Fruit fly (Drosophila melanogaster) whole organism, embryonic: Measurements from ENCODE around the gene CG13461.
A peak's percentile ranks its signal among the peaks of the same experiment; 100 is the strongest.

ENCODE experiments used
- Antp ChIP-seq: fragments of 200-800 bp; sonication (Bioruptor generic); optimal IDR thresholded peaks from 3 replicates; lab custom pipeline; 2016; ENCODE audit warnings: missing biosample characterization, missing genetic modification characterization
- CG11085 ChIP-seq: fragments of 200-800 bp; sonication (Bioruptor generic); IDR thresholded peaks from 2 replicates; pipeline ENCODE4 v1.3.6; 2022; ENCODE audit warnings: missing biosample characterization, missing genetic modification characterization
- CG12769 ChIP-seq: fragments of 200-800 bp; sonication (Bioruptor generic); optimal IDR thresholded peaks from 2 replicates; lab custom pipeline; 2019; ENCODE audit warnings: missing biosample characterization, mild to moderate bottlenecking, missing genetic modification characterization, moderate library complexity
- CG14441 ChIP-seq: fragments of 200-800 bp; sonication (Bioruptor generic); IDR thresholded peaks from 2 replicates; pipeline ENCODE4 v1.3.6; 2022; ENCODE audit warnings: missing biosample characterization, missing genetic modification characterization
- CG14965 ChIP-seq: fragments of 200-800 bp; sonication (Bioruptor generic); optimal IDR thresholded peaks from 2 replicates; lab custom pipeline; 2016; ENCODE audit warnings: missing biosample characterization, missing genetic modification characterization, borderline replicate concordance
- CG1603 ChIP-seq: fragments of 200-800 bp; sonication (Bioruptor generic); optimal IDR thresholded peaks from 2 replicates; lab custom pipeline; 2019; ENCODE audit warnings: missing biosample characterization, mild to moderate bottlenecking, missing genetic modification characterization, moderate library complexity
- CG17361 ChIP-seq: fragments of 200-800 bp; sonication (Bioruptor generic); IDR thresholded peaks from 3 replicates; pipeline ENCODE4 v1.3.6; 2022; ENCODE audit warnings: missing biosample characterization, missing genetic modification characterization
- CG18011 ChIP-seq: fragments of 200-800 bp; sonication (Bioruptor generic); optimal IDR thresholded peaks from 2 replicates; lab custom pipeline; 2017; ENCODE audit warnings: missing biosample characterization, missing genetic modification characterization, mild to moderate bottlenecking, moderate library complexity, missing genotype
- CG30020 ChIP-seq: fragments of 200-800 bp; optimal IDR thresholded peaks from 2 replicates; lab custom pipeline; 2019; ENCODE audit warnings: missing biosample characterization, mild to moderate bottlenecking, missing genetic modification characterization, moderate library complexity
- CG30403 ChIP-seq: fragments of 200-800 bp; sonication (Bioruptor generic); optimal IDR thresholded peaks from 3 replicates; lab custom pipeline; 2016; ENCODE audit warnings: missing biosample characterization, missing genetic modification characterization
- CG3163 ChIP-seq: fragments of 200-800 bp; sonication (Bioruptor generic); optimal IDR thresholded peaks from 3 replicates; lab custom pipeline; 2016; ENCODE audit warnings: missing biosample characterization, missing genetic modification characterization
- CG3407 ChIP-seq: fragments of 200-800 bp; sonication (Bioruptor generic); optimal IDR thresholded peaks from 2 replicates; lab custom pipeline; 2018; ENCODE audit warnings: missing biosample characterization, mild to moderate bottlenecking, missing genetic modification characterization
- CG4820 ChIP-seq: fragments of 200-800 bp; sonication (Bioruptor generic); optimal IDR thresholded peaks from 3 replicates; lab custom pipeline; 2016; ENCODE audit warnings: missing biosample characterization, missing genetic modification characterization
- CG6272 ChIP-seq: fragments of 200-800 bp; sonication (Bioruptor generic); IDR thresholded peaks from 2 replicates; pipeline ENCODE4 v1.3.6; 2022; ENCODE audit warnings: missing biosample characterization, missing genetic modification characterization
- CG6854 ChIP-seq: fragments of 200-800 bp; sonication (Bioruptor generic); optimal IDR thresholded peaks from 3 replicates; lab custom pipeline; 2017; ENCODE audit warnings: missing biosample characterization, mild to moderate bottlenecking, missing genetic modification characterization
- CG7928 ChIP-seq: fragments of 200-800 bp; sonication (Bioruptor generic); optimal IDR thresholded peaks from 2 replicates; lab custom pipeline; 2017; ENCODE audit warnings: missing biosample characterization, mild to moderate bottlenecking, missing genetic modification characterization
- CG9797 ChIP-seq: fragments of 200-800 bp; sonication (Bioruptor generic); optimal IDR thresholded peaks from 3 replicates; lab custom pipeline; 2018; ENCODE audit warnings: missing biosample characterization, mild to moderate bottlenecking, missing genetic modification characterization
- CoRest ChIP-seq: fragments of 200-800 bp; sonication (Bioruptor generic); optimal IDR thresholded peaks from 3 replicates; lab custom pipeline; 2018; ENCODE audit warnings: missing biosample characterization, mild to moderate bottlenecking, missing genetic modification characterization, moderate library complexity
- D19B ChIP-seq: fragments of 200-800 bp; sonication (Bioruptor generic); optimal IDR thresholded peaks from 2 replicates; lab custom pipeline; 2017; ENCODE audit warnings: missing biosample characterization, mild to moderate bottlenecking, missing genetic modification characterization
- Dp ChIP-seq: fragments of 200-800 bp; sonication (Bioruptor generic); optimal IDR thresholded peaks from 2 replicates; lab custom pipeline; 2018; ENCODE audit warnings: missing biosample characterization, mild to moderate bottlenecking, missing genetic modification characterization, moderate library complexity
- HHEX ChIP-seq: fragments of 200-800 bp; sonication (Bioruptor generic); optimal IDR thresholded peaks from 3 replicates; lab custom pipeline; 2017; ENCODE audit warnings: missing biosample characterization, mild to moderate bottlenecking, missing genetic modification characterization, missing genetic modification reagents
- Lhr ChIP-seq: fragments of 200-800 bp; sonication (Bioruptor generic); optimal IDR thresholded peaks from 3 replicates; lab custom pipeline; 2017; ENCODE audit warnings: mild to moderate bottlenecking, missing biosample characterization, missing genetic modification reagents, missing genetic modification characterization
- MBD-R2 ChIP-seq: fragments of 200-800 bp; sonication (Bioruptor generic); IDR thresholded peaks from 2 replicates; pipeline ENCODE4 v1.3.6; 2022; ENCODE audit warnings: missing biosample characterization, missing genetic modification characterization
- Med ChIP-seq: fragments of 200-800 bp; sonication (Bioruptor generic); peaks from one replicate; lab custom pipeline; 2016; ENCODE audit warnings: missing biosample characterization, missing genetic modification characterization, mild to moderate bottlenecking, inconsistent platforms, moderate library complexity
- Myb ChIP-seq: fragments of 200-800 bp; sonication (Bioruptor generic); optimal IDR thresholded peaks from 2 replicates; lab custom pipeline; 2016; ENCODE audit warnings: missing biosample characterization, missing genetic modification characterization
- Nf-YA ChIP-seq: fragments of 200-800 bp; sonication (Bioruptor generic); IDR thresholded peaks from 2 replicates; pipeline ENCODE4 v1.3.6; 2022; ENCODE audit warnings: missing biosample characterization, missing genetic modification characterization
- Poxn ChIP-seq: fragments of 200-800 bp; sonication (Bioruptor generic); IDR thresholded peaks from 2 replicates; pipeline ENCODE4 v1.3.6; 2022; ENCODE audit warnings: missing biosample characterization, missing genetic modification characterization
- Ptx1 ChIP-seq: fragments of 200-800 bp; sonication (Bioruptor generic); IDR thresholded peaks from 2 replicates; pipeline ENCODE4 v1.3.6; 2022; ENCODE audit warnings: missing biosample characterization, missing genetic modification characterization
- Taf1 ChIP-seq: fragments of 200-800 bp; sonication (Bioruptor generic); IDR thresholded peaks from 2 replicates; pipeline ENCODE4 v1.3.6; 2022; ENCODE audit warnings: missing biosample characterization, missing genetic modification characterization
- ato ChIP-seq: fragments of 200-800 bp; sonication (Bioruptor generic); IDR thresholded peaks from 2 replicates; pipeline ENCODE4 v1.3.6; 2022; ENCODE audit warnings: missing biosample characterization, missing genetic modification characterization; ENCODE audit not compliant: partially characterized antibody
- caup ChIP-seq: fragments of 200-800 bp; sonication (Bioruptor generic); optimal IDR thresholded peaks from 3 replicates; lab custom pipeline; 2017; ENCODE audit warnings: missing biosample characterization, mild to moderate bottlenecking, missing genetic modification characterization, moderate library complexity; ENCODE audit not compliant: severe bottlenecking
- cg ChIP-seq: fragments of 200-800 bp; sonication (Bioruptor generic); optimal IDR thresholded peaks from 3 replicates; lab custom pipeline; 2019; ENCODE audit warnings: missing biosample characterization, mild to moderate bottlenecking, missing genetic modification characterization, moderate library complexity
- dmrt99B ChIP-seq: fragments of 200-800 bp; sonication (Bioruptor generic); optimal IDR thresholded peaks from 2 replicates; lab custom pipeline; 2018; ENCODE audit warnings: missing biosample characterization, mild to moderate bottlenecking, missing genetic modification characterization, moderate library complexity
- ham ChIP-seq: fragments of 200-800 bp; sonication (Bioruptor generic); IDR thresholded peaks from 2 replicates; pipeline ENCODE4 v1.3.6; 2022; ENCODE audit warnings: missing biosample characterization, missing genetic modification characterization
- inv ChIP-seq: fragments of 200-800 bp; sonication (Bioruptor generic); IDR thresholded peaks from 2 replicates; pipeline ENCODE4 v1.3.6; 2022; ENCODE audit warnings: missing biosample characterization, missing genetic modification characterization; ENCODE audit not compliant: partially characterized antibody
- kah ChIP-seq: fragments of 200-800 bp; sonication (Bioruptor generic); optimal IDR thresholded peaks from 2 replicates; lab custom pipeline; 2018; ENCODE audit warnings: missing biosample characterization, mild to moderate bottlenecking, missing genetic modification characterization
- org-1 ChIP-seq: fragments of 200-800 bp; sonication (Bioruptor generic); optimal IDR thresholded peaks from 2 replicates; lab custom pipeline; 2017; ENCODE audit warnings: missing biosample characterization, missing genetic modification characterization
- pnt ChIP-seq: fragments of 200-800 bp; sonication (Bioruptor generic); optimal IDR thresholded peaks from 3 replicates; lab custom pipeline; 2016; ENCODE audit warnings: missing biosample characterization, missing genetic modification characterization
- ro ChIP-seq: fragments of 200-800 bp; sonication (Bioruptor generic); IDR thresholded peaks from 2 replicates; pipeline ENCODE4 v1.3.6; 2022; ENCODE audit warnings: missing biosample characterization, missing genetic modification characterization
- salm ChIP-seq: fragments of 200-800 bp; sonication (Bioruptor generic); optimal IDR thresholded peaks from 2 replicates; lab custom pipeline; 2018; ENCODE audit warnings: missing biosample characterization, mild to moderate bottlenecking, missing genetic modification characterization
- sc ChIP-seq, 3 experiments: fragments of >200 bp in 2 of 3; fragments of 200-800 bp in 1 of 3; sonication (Bioruptor generic) in 1 of 3; optimal IDR thresholded peaks; 2 replicates in 2 of 3; 3 replicates in 1 of 3; lab custom pipeline; 2017; ENCODE audit warnings: mild to moderate bottlenecking in 1 of 3, missing biosample characterization in 1 of 3, missing genetic modification characterization in 1 of 3, missing genetic modification reagents in 1 of 3
- so ChIP-seq: fragments of 200-800 bp; sonication (Bioruptor generic); IDR thresholded peaks from 3 replicates; pipeline ENCODE4 v1.3.6; 2022; ENCODE audit warnings: missing biosample characterization, missing genetic modification characterization
- tll ChIP-seq, 2 experiments: fragments of 200-800 bp in 1 of 2; fragments of >200 bp in 1 of 2; sonication (Bioruptor generic) in 1 of 2; optimal IDR thresholded peaks; 2 replicates each; lab custom pipeline; 2017 to 2019; ENCODE audit warnings: missing biosample characterization in 2 of 2, missing genetic modification characterization in 2 of 2, mild to moderate bottlenecking in 1 of 2, moderate library complexity in 1 of 2
- trh ChIP-seq: fragments of 200-800 bp; sonication (Bioruptor generic); optimal IDR thresholded peaks from 2 replicates; lab custom pipeline; 2016; ENCODE audit warnings: missing biosample characterization, missing genetic modification characterization
- unc-4 ChIP-seq: fragments of 200-800 bp; sonication (Bioruptor generic); IDR thresholded peaks from 2 replicates; pipeline ENCODE4 v1.3.6; 2022; ENCODE audit warnings: missing biosample characterization, missing genetic modification characterization; ENCODE audit not compliant: partially characterized antibody
- vfl ChIP-seq: fragments of 200-800 bp; sonication (Bioruptor generic); optimal IDR thresholded peaks from 2 replicates; lab custom pipeline; 2016; ENCODE audit warnings: missing biosample characterization, missing genetic modification characterization
- wdn ChIP-seq: fragments of 200-800 bp; sonication (Bioruptor generic); IDR thresholded peaks from 2 replicates; pipeline ENCODE4 v1.3.6; 2022; ENCODE audit warnings: missing biosample characterization, missing genetic modification characterization
- zfh1 ChIP-seq: fragments of 200-800 bp; sonication (Bioruptor generic); IDR thresholded peaks from 3 replicates; pipeline ENCODE4 v1.3.6; 2022; ENCODE audit warnings: missing biosample characterization, missing genetic modification characterization

The CG13461 gene

dm6 chr3L:15098659-15099512 lies 46.6 kb upstream of the CG13461 start (continued):
- no peak for TF ChIP-seq vfl (GFP tag; lab: Kevin White, UChicago)
- peak; percentile 84 for TF ChIP-seq Nf-YA (GFP tag; lab: Robert Waterston, UW)
- no peak for TF ChIP-seq CG9797
- TF ChIP-seq ro (GFP tag; lab: Robert Waterston, UW): peak; percentile 62
- peak; percentile 28 for TF ChIP-seq CG3163 (GFP tag; lab: Kevin White, UChicago)
- TF ChIP-seq unc-4 (GFP tag; lab: Robert Waterston, UW): no peak
- TF ChIP-seq CG17361 (GFP tag; lab: Robert Waterston, UW): peak; percentile 97
- peak; percentile 55 for TF ChIP-seq Med (GFP tag; lab: Kevin White, UChicago)
- TF ChIP-seq tll (GFP tag; optimal IDR thresholded peaks at IDR 0.05; lab: Kevin White, UChicago): peak in 1 of 2 experiments; percentile 32
- peak; percentile 84 for TF ChIP-seq caup (GFP tag; lab: Kevin White, UChicago)
- no peak for TF ChIP-seq wdn (GFP tag; lab: Robert Waterston, UW)
- TF ChIP-seq ham (GFP tag; lab: Robert Waterston, UW): no peak
- peak; percentile 12 for TF ChIP-seq trh (GFP tag; lab: Kevin White, UChicago)
- TF ChIP-seq CG12769: no peak
- peak; percentile 81 for TF ChIP-seq CG6854 (GFP tag; lab: Kevin White, UChicago)
- peak; percentile 29 for TF ChIP-seq CG30020 (tag; lab: Kevin White, UChicago)
- TF ChIP-seq Lhr (GFP tag; lab: Kevin White, UChicago): peak; percentile 38
- no peak for TF ChIP-seq CG18011 (GFP tag; lab: Kevin White, UChicago)
- peak; percentile 92 for TF ChIP-seq Ptx1 (GFP tag; lab: Robert Waterston, UW)
- TF ChIP-seq CG11085: peak; percentile 75
- peak; percentile 5 for TF ChIP-seq CG14965 (GFP tag; lab: Kevin White, UChicago)
- TF ChIP-seq kah (GFP tag; lab: Kevin White, UChicago): peak; percentile 62
- TF ChIP-seq MBD-R2: no peak
- TF ChIP-seq Dp (GFP tag; lab: Kevin White, UChicago): no peak
- TF ChIP-seq inv (GFP tag; lab: Robert Waterston, UW): no peak
- peak; percentile 79 for TF ChIP-seq CG3407
- peak; percentile 90 for TF ChIP-seq zfh1 (GFP tag; lab: Robert Waterston, UW)
- TF ChIP-seq sc (optimal IDR thresholded peaks at IDR 0.05; lab: Kevin White, UChicago): no peak
- peak; percentile 77 for TF ChIP-seq sc (GFP tag; optimal IDR thresholded peaks at IDR 0.05; lab: Kevin White, UChicago)
- no peak for TF ChIP-seq ato (GFP tag; lab: Robert Waterston, UW)
- no peak for TF ChIP-seq cg (GFP tag; lab: Kevin White, UChicago)
- TF ChIP-seq Myb (GFP tag; lab: Kevin White, UChicago): no peak
- TF ChIP-seq pnt (GFP tag; lab: Kevin White, UChicago): peak; percentile 38
- TF ChIP-seq org-1 (GFP tag; lab: Kevin White, UChicago): peak; percentile 83
- TF ChIP-seq Taf1: no peak
- peak; percentile 64 for TF ChIP-seq CG1603
- TF ChIP-seq Antp (GFP tag; lab: Kevin White, UChicago): peak; percentile 32
- peak; percentile 85 for TF ChIP-seq CG30403 (GFP tag; lab: Kevin White, UChicago)
- TF ChIP-seq CG6272 (GFP tag; lab: Robert Waterston, UW): peak; percentile 36; the same call in 1 of the 2 replicates
- peak; percentile 5 for TF ChIP-seq CG7928 (GFP tag; lab: Kevin White, UChicago)
- TF ChIP-seq salm (tag; lab: Kevin White, UChicago): peak; percentile 88
- peak; percentile 89 for TF ChIP-seq dmrt99B (tag; lab: Kevin White, UChicago)
- TF ChIP-seq Poxn: no peak
- TF ChIP-seq HHEX: peak; percentile 87
- TF ChIP-seq CoRest: peak; percentile 83
- peak; percentile 87 for TF ChIP-seq CG4820 (GFP tag; lab: Kevin White, UChicago)
- no peak for TF ChIP-seq so
- TF ChIP-seq D19B: peak; percentile 52
- TF ChIP-seq CG14441: peak; percentile 71
